ENCODE assay signal across 6 worm cellular contexts in genomic region chrIV:274185-274584, ce11.
TF ChIP-seq lines count a peak whose summit lies in the region.

Gene sma-10, plus strand, starts transcription at chrIV:274420.

TF ChIP-seq in whole organism, L1 larva, 84 proteins besides CTCF, POLR2A, EP300 and RAD21 (continues in another document):
- TF ChIP-seq snu-23 (GFP tag; optimal IDR thresholded peaks at IDR 0.05; lab: Kevin White, UChicago) (peak; percentile 55), isw-1 (GFP tag; IDR thresholded peaks at IDR 0.05; lab: Robert Waterston, UW) (no peak), blmp-1 (tag; optimal IDR thresholded peaks at IDR 0.05; lab: Kevin White, UChicago) (peak; percentile 63), dpl-1 (GFP tag; optimal IDR thresholded peaks at IDR 0.05; lab: Kevin White, UChicago) (peak in 2 of 3 experiments; percentile 7 to 21), nhr-90 (tag; optimal IDR thresholded peaks at IDR 0.05; lab: Kevin White, UChicago; ENCODE audit: poor library complexity) (peak; percentile 67), swsn-7 (tag; optimal IDR thresholded peaks at IDR 0.05; lab: Kevin White, UChicago) (no peak), lin-15B (tag; optimal IDR thresholded peaks at IDR 0.05; lab: Kevin White, UChicago) (no peak), nhr-71 (tag; optimal IDR thresholded peaks at IDR 0.05; lab: Kevin White, UChicago) (peak; percentile 61), lin-35 (GFP tag; optimal IDR thresholded peaks at IDR 0.05; lab: Kevin White, UChicago) (peak in 1 of 2 experiments; percentile 72), elt-3 (tag; optimal IDR thresholded peaks at IDR 0.05; lab: Kevin White, UChicago) (peak in 4 of 6 experiments; percentile 23 to 91 (median 56)), nhr-77 (tag; optimal IDR thresholded peaks at IDR 0.05; lab: Kevin White, UChicago) (peak; percentile 31), pax-3 (tag; optimal IDR thresholded peaks at IDR 0.05; lab: Kevin White, UChicago) (no peak), tbx-2 (tag; optimal IDR thresholded peaks at IDR 0.05; lab: Kevin White, UChicago) (peak; percentile 1), C04F5.9 (tag; optimal IDR thresholded peaks at IDR 0.05; lab: Kevin White, UChicago) (no peak), mep-1 (tag; optimal IDR thresholded peaks at IDR 0.05; lab: Kevin White, UChicago) (peak; percentile 28)

TF ChIP-seq in whole organism, L2 larva, 48 proteins besides CTCF, POLR2A, EP300 and RAD21 (continues in another document):
- TF ChIP-seq ztf-11 (tag; optimal IDR thresholded peaks at IDR 0.05; lab: Kevin White, UChicago) = no peak
- TF ChIP-seq sma-9 (GFP tag; optimal IDR thresholded peaks at IDR 0.05; lab: Kevin White, UChicago) = peak; percentile 91
- no peak for TF ChIP-seq sma-9 (tag; optimal IDR thresholded peaks at IDR 0.05; lab: Kevin White, UChicago)
- TF ChIP-seq sem-4 (tag; optimal IDR thresholded peaks at IDR 0.05; lab: Kevin White, UChicago) = no peak
- TF ChIP-seq ama-1 (optimal IDR thresholded peaks at IDR 0.05; lab: Kevin White, UChicago) = no peak
- peak; percentile 3 for TF ChIP-seq C34F6.9 (tag; optimal IDR thresholded peaks at IDR 0.05; lab: Kevin White, UChicago)
- TF ChIP-seq alr-1 (tag; optimal IDR thresholded peaks at IDR 0.05; lab: Kevin White, UChicago) = no peak
- no peak for TF ChIP-seq lsy-2 (tag; optimal IDR thresholded peaks at IDR 0.05; lab: Kevin White, UChicago)
- TF ChIP-seq nhr-12 (tag; optimal IDR thresholded peaks at IDR 0.05; lab: Kevin White, UChicago) = no peak
- TF ChIP-seq mbf-1 (tag; optimal IDR thresholded peaks at IDR 0.05; lab: Kevin White, UChicago) = no peak
- TF ChIP-seq gmeb-1 (tag; optimal IDR thresholded peaks at IDR 0.05; lab: Kevin White, UChicago) = peak; percentile 71
- TF ChIP-seq nhr-6 (tag; optimal IDR thresholded peaks at IDR 0.05; lab: Kevin White, UChicago) = no peak
- no peak for TF ChIP-seq nhr-10 (tag; optimal IDR thresholded peaks at IDR 0.05; lab: Kevin White, UChicago)
- TF ChIP-seq nhr-77 (tag; optimal IDR thresholded peaks at IDR 0.05; lab: Kevin White, UChicago) = no peak
- TF ChIP-seq nhr-129 (tag; optimal IDR thresholded peaks at IDR 0.05; lab: Kevin White, UChicago) = peak; percentile 31
- TF ChIP-seq ztf-1 (GFP tag; conservative IDR thresholded peaks at IDR 0.05; lab: Robert Waterston, UW) = no peak
- TF ChIP-seq unc-62 (GFP tag; optimal IDR thresholded peaks at IDR 0.05; lab: Kevin White, UChicago) = no peak

TF ChIP-seq in whole organism, L3 larva, 47 proteins besides CTCF, POLR2A, EP300 and RAD21:
- TF ChIP-seq nfya-1 (tag; optimal IDR thresholded peaks at IDR 0.05; lab: Kevin White, UChicago; ENCODE audit: insufficient read depth) = peak; percentile 29
- no peak for TF ChIP-seq nhr-237 (tag; optimal IDR thresholded peaks at IDR 0.05; lab: Kevin White, UChicago)
- peak; percentile 76 for TF ChIP-seq nhr-23 (tag; optimal IDR thresholded peaks at IDR 0.05; lab: Kevin White, UChicago)
- no peak for TF ChIP-seq egl-5 (tag; optimal IDR thresholded peaks at IDR 0.05; lab: Kevin White, UChicago)
- no peak for TF ChIP-seq ama-1 (optimal IDR thresholded peaks at IDR 0.05; lab: Kevin White, UChicago)
- TF ChIP-seq elt-2 (tag; optimal IDR thresholded peaks at IDR 0.05; lab: Kevin White, UChicago) = peak; percentile 97
- TF ChIP-seq jun-1 (tag; optimal IDR thresholded peaks at IDR 0.05; lab: Kevin White, UChicago) = peak; percentile 82
- peak; percentile 98 for TF ChIP-seq pqm-1 (tag; optimal IDR thresholded peaks at IDR 0.05; lab: Kevin White, UChicago)
- TF ChIP-seq nhr-77 (tag; optimal IDR thresholded peaks at IDR 0.05; lab: Kevin White, UChicago) = no peak
- TF ChIP-seq snpc-4 (tag; optimal IDR thresholded peaks at IDR 0.05; lab: Kevin White, UChicago) = no peak
- no peak for TF ChIP-seq lin-15B (tag; optimal IDR thresholded peaks at IDR 0.05; lab: Kevin White, UChicago)
- peak in 2 of 3 experiments; percentile 17 to 58 for TF ChIP-seq elt-3 (tag; optimal IDR thresholded peaks at IDR 0.05; lab: Kevin White, UChicago)
- peak; percentile 82 for TF ChIP-seq pha-4 (tag; optimal IDR thresholded peaks at IDR 0.05; lab: Kevin White, UChicago)
- peak; percentile 65 for TF ChIP-seq ceh-28 (tag; optimal IDR thresholded peaks at IDR 0.05; lab: Kevin White, UChicago)
- TF ChIP-seq nhr-43 (tag; optimal IDR thresholded peaks at IDR 0.05; lab: Kevin White, UChicago; ENCODE audit: poor library complexity, severe bottlenecking) = peak; percentile 0
TF ChIP-seq in whole organism, L3 larva: peak in this region for 9.

TF ChIP-seq in whole organism, L4 larva, 104 proteins besides CTCF, POLR2A, EP300 and RAD21 (continues in another document):
- TF ChIP-seq mep-1 (tag; optimal IDR thresholded peaks at IDR 0.05; lab: Kevin White, UChicago) (peak; percentile 74), mes-2 (tag; optimal IDR thresholded peaks at IDR 0.05; lab: Kevin White, UChicago; ENCODE audit: poor library complexity, severe bottlenecking) (peak; percentile 40), php-3 (GFP tag; IDR thresholded peaks at IDR 0.05; lab: Robert Waterston, UW) (peak; percentile 89), ZK546.5 (tag; optimal IDR thresholded peaks at IDR 0.05; lab: Kevin White, UChicago) (no peak), nhr-6 (tag; optimal IDR thresholded peaks at IDR 0.05; lab: Kevin White, UChicago) (no peak), nhr-28 (tag; optimal IDR thresholded peaks at IDR 0.05; lab: Kevin White, UChicago) (peak; percentile 92), snpc-1.2 (GFP tag; IDR thresholded peaks at IDR 0.05; lab: Robert Waterston, UW) (no peak), sdz-12 (GFP tag; optimal IDR thresholded peaks at IDR 0.05; lab: Kevin White, UChicago) (no peak), lin-1 (GFP tag; IDR thresholded peaks at IDR 0.05; lab: Robert Waterston, UW) (peak; percentile 78; the same call in 1 of the 2 replicates), nhr-111 (GFP tag; optimal IDR thresholded peaks at IDR 0.05; lab: Kevin White, UChicago) (no peak), daf-16 (GFP tag; optimal IDR thresholded peaks at IDR 0.05; lab: Kevin White, UChicago) (peak in 1 of 2 experiments; percentile 25), daf-16 (tag; optimal IDR thresholded peaks at IDR 0.05; lab: Kevin White, UChicago) (peak; percentile 92), skn-1 (tag; optimal IDR thresholded peaks at IDR 0.05; lab: Kevin White, UChicago) (no peak), tra-1 (GFP tag; IDR thresholded peaks at IDR 0.05; lab: Robert Waterston, UW) (peak; percentile 15; the same call in 1 of the 2 replicates), dmd-6 (GFP tag; IDR thresholded peaks at IDR 0.05; lab: Robert Waterston, UW) (peak; percentile 83), attf-4 (tag; optimal IDR thresholded peaks at IDR 0.05; lab: Kevin White, UChicago) (no peak)

TF ChIP-seq in whole organism, late embryonic, 69 proteins besides CTCF, POLR2A, EP300 and RAD21:
- TF ChIP-seq che-1 (tag; optimal IDR thresholded peaks at IDR 0.05; lab: Kevin White, UChicago) (no peak), eyg-1 (tag; optimal IDR thresholded peaks at IDR 0.05; lab: Kevin White, UChicago) (no peak), elt-2 (tag; optimal IDR thresholded peaks at IDR 0.05; lab: Kevin White, UChicago) (peak; percentile 63), ceh-6 (GFP tag; optimal IDR thresholded peaks at IDR 0.05; lab: Kevin White, UChicago) (no peak), dve-1 (tag; optimal IDR thresholded peaks at IDR 0.05; lab: Kevin White, UChicago) (peak; percentile 13), sdc-2 (tag; optimal IDR thresholded peaks at IDR 0.05; lab: Kevin White, UChicago) (no peak)

TF ChIP-seq in whole organism, young adult, 124 proteins besides CTCF, POLR2A, EP300 and RAD21:
- TF ChIP-seq ztf-22 (GFP tag; optimal IDR thresholded peaks at IDR 0.05; lab: Kevin White, UChicago) (peak; percentile 22), hmg-1.2 (GFP tag; IDR thresholded peaks at IDR 0.05; lab: Robert Waterston, UW) (peak; percentile 40; the same call in 1 of the 2 replicates), F37B4.10 (GFP tag; IDR thresholded peaks at IDR 0.05; lab: Robert Waterston, UW) (no peak), let-607 (tag; optimal IDR thresholded peaks at IDR 0.05; lab: Kevin White, UChicago) (peak in 1 of 2 experiments; percentile 24), attf-5 (GFP tag; optimal IDR thresholded peaks at IDR 0.05; lab: Kevin White, UChicago) (peak; percentile 65), lin-54 (GFP tag; optimal IDR thresholded peaks at IDR 0.05; lab: Kevin White, UChicago) (peak; percentile 11), snpc-4 (GFP tag; optimal IDR thresholded peaks at IDR 0.05; lab: Kevin White, UChicago) (no peak), snpc-4 (tag; optimal IDR thresholded peaks at IDR 0.05; lab: Kevin White, UChicago) (peak in 1 of 4 experiments; percentile 11), atf-7 (tag; optimal IDR thresholded peaks at IDR 0.05; lab: Kevin White, UChicago) (peak; percentile 65), lin-35 (GFP tag; optimal IDR thresholded peaks at IDR 0.05; lab: Kevin White, UChicago) (no peak), lin-40 (tag; optimal IDR thresholded peaks at IDR 0.05; lab: Kevin White, UChicago) (peak; percentile 55), tbp1 (GFP tag; optimal IDR thresholded peaks at IDR 0.05; lab: Kevin White, UChicago) (peak; percentile 44), xnd-1 (tag; optimal IDR thresholded peaks at IDR 0.05; lab: Kevin White, UChicago) (no peak), nhr-80 (tag; optimal IDR thresholded peaks at IDR 0.05; lab: Kevin White, UChicago) (peak; percentile 95)
